Worm (Caenorhabditis elegans) whole organism, late embryonic: ENCODE results near the gene ctf-18.

Source experiments
- C08G9.2 ChIP-seq: sonication (generic microtip); optimal IDR thresholded peaks from 2 replicates; lab custom pipeline; 2016; ENCODE audit warnings: mild to moderate bottlenecking, missing genetic modification characterization, moderate library complexity, missing compliant biosample characterization
- C38D4.7 ChIP-seq: fragments of 200-800 bp; sonication (Bioruptor generic); optimal IDR thresholded peaks from 2 replicates; lab custom pipeline; 2018; ENCODE audit warnings: mild to moderate bottlenecking, missing genetic modification characterization, moderate library complexity, missing compliant biosample characterization
- F13H6.1 ChIP-seq: sonication (generic microtip); optimal IDR thresholded peaks from 2 replicates; lab custom pipeline; 2016; ENCODE audit warnings: missing genetic modification characterization, missing compliant biosample characterization
- K02D7.2 ChIP-seq: sonication (generic microtip); optimal IDR thresholded peaks from 2 replicates; lab custom pipeline; 2017; ENCODE audit warnings: mild to moderate bottlenecking, missing genetic modification characterization, missing compliant biosample characterization
- K09A11.1 ChIP-seq: sonication (generic microtip); optimal IDR thresholded peaks from 2 replicates; lab custom pipeline; 2017; ENCODE audit warnings: antibody characterized with exemption, mild to moderate bottlenecking, missing genetic modification characterization, missing compliant biosample characterization; ENCODE audit not compliant: insufficient read depth
- T23F11.4 ChIP-seq: fragments of 200-800 bp; sonication (Bioruptor generic); optimal IDR thresholded peaks from 2 replicates; lab custom pipeline; 2018; ENCODE audit warnings: mild to moderate bottlenecking, missing genetic modification characterization, missing compliant biosample characterization
- Y22D7AL.16 ChIP-seq: sonication (generic microtip); optimal IDR thresholded peaks from 2 replicates; lab custom pipeline; 2016; ENCODE audit warnings: missing genetic modification characterization, missing compliant biosample characterization
- ceh-14 ChIP-seq: sonication (generic microtip); optimal IDR thresholded peaks from 2 replicates; lab custom pipeline; 2016; ENCODE audit warnings: missing genotype, missing genetic modification characterization, missing compliant biosample characterization
- ceh-18 ChIP-seq: sonication (generic microtip); optimal IDR thresholded peaks from 2 replicates; lab custom pipeline; 2016; ENCODE audit warnings: missing genetic modification characterization, missing compliant biosample characterization
- ceh-22 ChIP-seq: sonication (generic microtip); optimal IDR thresholded peaks from 2 replicates; lab custom pipeline; 2017; ENCODE audit warnings: missing biosample characterization, missing genetic modification characterization
- ceh-24 ChIP-seq: sonication (generic microtip); optimal IDR thresholded peaks from 2 replicates; lab custom pipeline; 2016; ENCODE audit warnings: mild to moderate bottlenecking, missing genetic modification characterization, missing compliant biosample characterization
- ceh-30 ChIP-seq: fragments of 150-350 bp; optimal IDR thresholded peaks from 2 replicates; lab custom pipeline; 2014; ENCODE audit warnings: missing biosample characterization, missing genetic modification characterization
- ceh-31 ChIP-seq: sonication (generic microtip); optimal IDR thresholded peaks from 2 replicates; lab custom pipeline; 2016; ENCODE audit warnings: missing genetic modification characterization, missing compliant biosample characterization
- ceh-45 ChIP-seq: fragments of 200-800 bp; sonication (Bioruptor generic); IDR thresholded peaks from 2 replicates; pipeline ENCODE4 v1.3.6; 2022; ENCODE audit warnings: missing genetic modification reagents, missing genetic modification characterization, missing compliant biosample characterization
- ceh-48 ChIP-seq: sonication (generic microtip); optimal IDR thresholded peaks from 2 replicates; lab custom pipeline; 2016; ENCODE audit warnings: missing genetic modification characterization, inconsistent platforms, missing compliant biosample characterization
- ceh-6 ChIP-seq: fragments of 200-800 bp; sonication (Bioruptor generic); optimal IDR thresholded peaks from 2 replicates; lab custom pipeline; 2018; ENCODE audit warnings: mild to moderate bottlenecking, missing genetic modification characterization, missing compliant biosample characterization
- ceh-9 ChIP-seq: sonication (generic microtip); optimal IDR thresholded peaks from 2 replicates; lab custom pipeline; 2016; ENCODE audit warnings: mild to moderate bottlenecking, missing genetic modification characterization, inconsistent platforms, missing compliant biosample characterization
- che-1 ChIP-seq: sonication (generic microtip); optimal IDR thresholded peaks from 2 replicates; lab custom pipeline; 2016; ENCODE audit warnings: mild to moderate bottlenecking, missing genetic modification characterization, missing compliant biosample characterization
- dmd-4 ChIP-seq: sonication (generic microtip); optimal IDR thresholded peaks from 2 replicates; lab custom pipeline; 2016; ENCODE audit warnings: borderline replicate concordance, missing genetic modification characterization, missing compliant biosample characterization
- elt-2 ChIP-seq: sonication (generic microtip); optimal IDR thresholded peaks from 2 replicates; lab custom pipeline; 2016; ENCODE audit warnings: missing genetic modification reagents, missing genetic modification characterization, missing compliant biosample characterization
- elt-4 ChIP-seq: sonication (generic microtip); optimal IDR thresholded peaks from 2 replicates; lab custom pipeline; 2016; ENCODE audit warnings: missing genetic modification characterization, missing compliant biosample characterization
- ets-4 ChIP-seq: sonication (generic microtip); optimal IDR thresholded peaks from 2 replicates; lab custom pipeline; 2016; ENCODE audit warnings: missing genetic modification characterization, missing compliant biosample characterization
- eyg-1 ChIP-seq: sonication (generic microtip); optimal IDR thresholded peaks from 2 replicates; lab custom pipeline; 2016; ENCODE audit warnings: missing genotype, missing genetic modification characterization, missing compliant biosample characterization
- fax-1 ChIP-seq: sonication (generic microtip); optimal IDR thresholded peaks from 2 replicates; lab custom pipeline; 2016; ENCODE audit warnings: missing genotype, missing genetic modification characterization, missing compliant biosample characterization
- fkh-10 ChIP-seq: fragments of 150-350 bp; optimal IDR thresholded peaks from 2 replicates; lab custom pipeline; 2014; ENCODE audit warnings: missing biosample characterization, missing genetic modification reagents, missing genetic modification characterization
- hlh-13 ChIP-seq: fragments of 200-800 bp; sonication (Bioruptor generic); optimal IDR thresholded peaks from 2 replicates; lab custom pipeline; 2018; ENCODE audit warnings: mild to moderate bottlenecking, missing genetic modification characterization, missing compliant biosample characterization
- hlh-30 ChIP-seq: sonication (generic microtip); optimal IDR thresholded peaks from 2 replicates; lab custom pipeline; 2017; ENCODE audit warnings: antibody characterized with exemption, missing genetic modification characterization, missing compliant biosample characterization; ENCODE audit not compliant: insufficient read depth
- lin-11 ChIP-seq: fragments of 200-800 bp; sonication (Bioruptor generic); optimal IDR thresholded peaks from 2 replicates; lab custom pipeline; 2018; ENCODE audit warnings: mild to moderate bottlenecking, missing genetic modification characterization, missing compliant biosample characterization
- madf-2 ChIP-seq: sonication (generic microtip); optimal IDR thresholded peaks from 2 replicates; lab custom pipeline; 2017; ENCODE audit warnings: missing genetic modification characterization, missing compliant biosample characterization
- mec-3 ChIP-seq: sonication (generic microtip); optimal IDR thresholded peaks from 2 replicates; lab custom pipeline; 2016; ENCODE audit warnings: borderline replicate concordance, missing genetic modification characterization, missing compliant biosample characterization
- nfya-1 ChIP-seq: sonication (generic microtip); optimal IDR thresholded peaks from 2 replicates; lab custom pipeline; 2017; ENCODE audit warnings: missing genetic modification characterization, mild to moderate bottlenecking, missing compliant biosample characterization, antibody characterized with exemption, moderate library complexity
- nhr-11 ChIP-seq: fragments of 150-350 bp; optimal IDR thresholded peaks from 2 replicates; lab custom pipeline; 2014; ENCODE audit warnings: missing biosample characterization, missing genetic modification characterization
- npax-4 ChIP-seq: sonication (generic microtip); optimal IDR thresholded peaks from 2 replicates; lab custom pipeline; 2016; ENCODE audit warnings: missing genetic modification characterization, missing compliant biosample characterization
- odd-2 ChIP-seq: sonication (generic microtip); optimal IDR thresholded peaks from 2 replicates; lab custom pipeline; 2017; ENCODE audit warnings: antibody characterized with exemption, mild to moderate bottlenecking, missing genetic modification characterization, missing compliant biosample characterization
- pag-3 ChIP-seq: sonication (generic microtip); optimal IDR thresholded peaks from 2 replicates; lab custom pipeline; 2016; ENCODE audit warnings: missing compliant biosample characterization, missing genetic modification characterization, borderline replicate concordance
- pat-9 ChIP-seq: fragments of 200-800 bp; sonication (Bioruptor generic); optimal IDR thresholded peaks from 2 replicates; lab custom pipeline; 2018; ENCODE audit warnings: mild to moderate bottlenecking, missing genetic modification characterization, moderate library complexity, missing compliant biosample characterization
- pax-1 ChIP-seq: fragments of 150-350 bp; optimal IDR thresholded peaks from 2 replicates; lab custom pipeline; 2014; ENCODE audit warnings: missing biosample characterization, missing genetic modification characterization
- pha-2 ChIP-seq: sonication (generic microtip); optimal IDR thresholded peaks from 2 replicates; lab custom pipeline; 2017; ENCODE audit warnings: mild to moderate bottlenecking, missing genetic modification characterization, missing compliant biosample characterization
- pha-4 ChIP-seq: fragments of 150-350 bp; optimal IDR thresholded peaks from 2 replicates; lab custom pipeline; 2018; ENCODE audit warnings: missing biosample characterization, missing genetic modification reagents, missing genetic modification characterization
- pqm-1 ChIP-seq: sonication (generic microtip); optimal IDR thresholded peaks from 2 replicates; lab custom pipeline; 2016; ENCODE audit warnings: missing genetic modification characterization, missing compliant biosample characterization
- pros-1 ChIP-seq: fragments of 150-350 bp; optimal IDR thresholded peaks from 2 replicates; lab custom pipeline; 2014; ENCODE audit warnings: missing biosample characterization, missing genetic modification reagents, missing genetic modification characterization
- rnt-1 ChIP-seq: sonication (generic microtip); optimal IDR thresholded peaks from 2 replicates; lab custom pipeline; 2016; ENCODE audit warnings: missing genetic modification characterization, missing compliant biosample characterization
- sdc-2 ChIP-seq: sonication (generic microtip); optimal IDR thresholded peaks from 2 replicates; lab custom pipeline; 2016; ENCODE audit warnings: missing genotype, missing genetic modification characterization, missing compliant biosample characterization
- syd-9 ChIP-seq: sonication (generic microtip); optimal IDR thresholded peaks from 2 replicates; lab custom pipeline; 2016; ENCODE audit warnings: mild to moderate bottlenecking, missing genetic modification characterization, moderate library complexity, missing compliant biosample characterization
- tbx-2 ChIP-seq: sonication (generic microtip); optimal IDR thresholded peaks from 2 replicates; lab custom pipeline; 2016; ENCODE audit warnings: missing genetic modification characterization, missing compliant biosample characterization
- unc-42 ChIP-seq: sonication (generic microtip); optimal IDR thresholded peaks from 2 replicates; lab custom pipeline; 2016; ENCODE audit warnings: missing genotype, missing genetic modification characterization, missing compliant biosample characterization
- unc-55 ChIP-seq: sonication (generic microtip); optimal IDR thresholded peaks from 2 replicates; lab custom pipeline; 2017; ENCODE audit warnings: missing biosample characterization, missing genetic modification reagents, missing genetic modification characterization
- unc-86 ChIP-seq: sonication (generic microtip); optimal IDR thresholded peaks from 2 replicates; lab custom pipeline; 2016; ENCODE audit warnings: missing genetic modification characterization, missing compliant biosample characterization
- ztf-16 ChIP-seq: sonication (generic microtip); optimal IDR thresholded peaks from 2 replicates; lab custom pipeline; 2017; ENCODE audit warnings: missing genetic modification characterization, missing compliant biosample characterization

The ctf-18 gene

ce11 chrIV:10126544-10126943, at the start of gene ctf-18:
Gene ctf-18, minus strand, starts transcription at chrIV:10126644.
- TF ChIP-seq syd-9 (tag; lab: Kevin White, UChicago) (no peak), odd-2 (tag; lab: Kevin White, UChicago) (no peak)

DNA sequence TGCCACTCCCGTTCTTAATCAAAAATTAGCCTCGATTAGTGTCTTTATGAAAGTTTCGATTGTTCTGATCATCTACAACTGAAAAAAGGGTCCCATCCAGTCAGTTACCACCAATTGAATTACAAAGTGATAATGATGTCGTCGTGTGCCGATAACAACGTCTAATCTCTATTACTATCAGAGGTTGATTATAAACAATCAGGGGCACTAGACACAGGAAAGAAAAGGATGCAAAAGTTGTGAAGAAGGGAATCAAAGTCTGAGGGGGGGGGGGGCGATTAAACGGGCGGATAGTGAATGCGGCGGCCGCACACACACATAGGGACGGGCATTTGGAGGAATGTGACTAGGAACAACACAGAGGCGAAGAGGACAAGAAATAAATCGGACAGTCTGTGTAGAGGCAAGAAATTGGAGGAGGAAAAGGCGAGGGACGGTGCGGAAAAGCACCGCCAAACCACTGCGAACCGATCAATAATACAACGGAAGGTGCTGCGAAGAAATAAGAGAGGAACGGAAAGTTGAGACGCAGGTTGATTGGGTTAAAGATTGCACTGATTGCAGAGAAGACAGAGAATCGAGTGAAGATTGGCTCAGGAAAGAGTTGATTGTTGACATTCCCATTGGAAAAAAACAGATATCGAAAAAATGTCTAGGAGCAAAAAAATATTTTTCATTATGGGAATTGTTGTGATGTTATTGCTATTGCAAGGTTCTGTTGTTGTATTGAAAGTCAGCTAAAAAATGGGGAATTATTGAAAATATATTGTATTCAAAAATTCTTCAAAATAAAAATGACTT, 48.7 kb upstream of the ctf-18 start:
- no peak for TF ChIP-seq pag-3 (tag; lab: Kevin White, UChicago)
- no peak for TF ChIP-seq npax-4 (tag; lab: Kevin White, UChicago)
- TF ChIP-seq pros-1 (tag; lab: Kevin White, UChicago) = no peak
- no peak for TF ChIP-seq dmd-4
- TF ChIP-seq K02D7.2 = no peak
- TF ChIP-seq fkh-10 (GFP tag; lab: Kevin White, UChicago) = no peak
- TF ChIP-seq unc-86 (tag; lab: Kevin White, UChicago) = no peak
- TF ChIP-seq ceh-9 (tag; lab: Kevin White, UChicago) = no peak
- no peak for TF ChIP-seq ceh-45 (GFP tag; lab: Robert Waterston, UW)
- no peak for TF ChIP-seq pha-4 (tag; lab: Kevin White, UChicago)
- peak; percentile 1 for TF ChIP-seq ceh-31 (tag; lab: Kevin White, UChicago)
- TF ChIP-seq pqm-1 (tag; lab: Kevin White, UChicago) = peak; percentile 25
- no peak for TF ChIP-seq T23F11.4 (GFP tag; lab: Kevin White, UChicago)
- TF ChIP-seq pat-9 = no peak
- no peak for TF ChIP-seq sdc-2 (tag; lab: Kevin White, UChicago)
- TF ChIP-seq ceh-22 (tag; lab: Kevin White, UChicago) = no peak
- TF ChIP-seq elt-2 (tag; lab: Kevin White, UChicago) = peak; percentile 92
- no peak for TF ChIP-seq pha-2
- no peak for TF ChIP-seq madf-2 (tag; lab: Kevin White, UChicago)
- peak; percentile 47 for TF ChIP-seq tbx-2 (tag; lab: Kevin White, UChicago)
- no peak for TF ChIP-seq odd-2 (tag; lab: Kevin White, UChicago)
- no peak for TF ChIP-seq F13H6.1
- TF ChIP-seq ceh-24 (tag; lab: Kevin White, UChicago) = no peak
- no peak for TF ChIP-seq pax-1 (tag; lab: Kevin White, UChicago)
- TF ChIP-seq elt-4 (tag; lab: Kevin White, UChicago) = no peak
- TF ChIP-seq C08G9.2 = peak; percentile 50
- TF ChIP-seq ceh-30 (tag; lab: Kevin White, UChicago) = no peak
- peak; percentile 43 for TF ChIP-seq rnt-1 (tag; lab: Kevin White, UChicago)
- no peak for TF ChIP-seq ets-4 (tag; lab: Kevin White, UChicago)
- no peak for TF ChIP-seq ceh-6 (GFP tag; lab: Kevin White, UChicago)
- no peak for TF ChIP-seq unc-42 (tag; lab: Kevin White, UChicago)
- no peak for TF ChIP-seq eyg-1 (tag; lab: Kevin White, UChicago)
- peak; percentile 27 for TF ChIP-seq che-1 (tag; lab: Kevin White, UChicago)
- peak; percentile 39 for TF ChIP-seq nfya-1
- no peak for TF ChIP-seq ceh-14 (tag; lab: Kevin White, UChicago)
- TF ChIP-seq nhr-11 (tag; lab: Kevin White, UChicago) = no peak
- TF ChIP-seq C38D4.7 (GFP tag; lab: Kevin White, UChicago) = no peak
- TF ChIP-seq ztf-16 (tag; lab: Kevin White, UChicago) = no peak
- TF ChIP-seq K09A11.1 (tag; lab: Kevin White, UChicago) = no peak
- no peak for TF ChIP-seq hlh-13 (GFP tag; lab: Kevin White, UChicago)
- TF ChIP-seq fax-1 = no peak
- TF ChIP-seq lin-11 (tag; lab: Kevin White, UChicago) = no peak
- no peak for TF ChIP-seq Y22D7AL.16 (tag; lab: Kevin White, UChicago)
- no peak for TF ChIP-seq unc-55
- TF ChIP-seq mec-3 (tag; lab: Kevin White, UChicago) = no peak
- no peak for TF ChIP-seq hlh-30 (tag; lab: Kevin White, UChicago)
- peak; percentile 9 for TF ChIP-seq syd-9 (tag; lab: Kevin White, UChicago)
- no peak for TF ChIP-seq ceh-48 (tag; lab: Kevin White, UChicago)
- no peak for TF ChIP-seq ceh-18 (tag; lab: Kevin White, UChicago)
